Worm (Caenorhabditis elegans) whole organism, L4 larva: ENCODE measurements around the gene ech-3.

ENCODE experiments used
- fkh-10 ChIP-seq: fragments of 150-350 bp; optimal IDR thresholded peaks from 2 replicates; lab custom pipeline; 2014; ENCODE audit warnings: missing biosample characterization, missing genetic modification reagents, missing genetic modification characterization
- mep-1 ChIP-seq: fragments of 150-350 bp; sonication (generic microtip); optimal IDR thresholded peaks from 3 replicates; lab custom pipeline; 2014; ENCODE audit warnings: missing biosample characterization, missing genetic modification characterization
- mes-2 ChIP-seq: sonication (generic microtip); optimal IDR thresholded peaks from 2 replicates; lab custom pipeline; 2016; ENCODE audit warnings: missing genotype, mild to moderate bottlenecking, missing genetic modification characterization, missing compliant biosample characterization; ENCODE audit not compliant: poor library complexity, severe bottlenecking
- pha-4 ChIP-seq, 2 experiments: fragments of 150-350 bp in 1 of 2; fragments of 200-800 bp in 1 of 2; sonication (Bioruptor generic) in 1 of 2; IDR thresholded peaks in 1 of 2; optimal IDR thresholded peaks in 1 of 2; 2 replicates each; pipeline versions ENCODE4 v1.3.6 to Lab custom; 2014 to 2022; ENCODE audit warnings: missing genetic modification characterization in 2 of 2, missing genetic modification reagents in 2 of 2, missing biosample characterization in 1 of 2, missing compliant biosample characterization in 1 of 2
- rbr-2 ChIP-seq: sonication (generic microtip); optimal IDR thresholded peaks from 2 replicates; lab custom pipeline; 2016; ENCODE audit warnings: missing genotype, missing genetic modification characterization, missing compliant biosample characterization

DNA sequence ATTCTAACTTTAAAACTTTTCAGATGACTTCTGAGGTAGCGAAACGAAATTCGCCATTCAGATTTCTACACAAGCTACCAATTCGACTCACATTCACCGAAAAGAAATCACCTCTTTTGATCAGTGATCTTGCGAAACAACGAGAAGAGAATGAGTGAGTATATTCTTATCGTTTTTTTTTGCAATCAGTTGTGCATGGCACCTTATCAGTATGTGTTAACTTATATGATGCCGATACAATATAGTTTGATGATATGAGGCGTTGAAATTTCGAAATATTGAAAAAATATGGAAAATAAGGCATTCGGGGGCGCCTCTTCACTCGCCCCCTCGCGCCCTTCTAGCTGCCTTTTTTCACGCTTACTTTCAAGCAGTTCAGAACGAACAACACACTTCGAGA, 4.1 kb upstream of the ech-3 start:
- TF ChIP-seq fkh-10 (GFP tag; lab: Kevin White, UChicago) (no peak), mep-1 (tag; lab: Kevin White, UChicago) (peak; percentile 1), rbr-2 (tag; lab: Kevin White, UChicago) (no peak), mes-2 (no peak), pha-4 (GFP tag; IDR thresholded peaks at IDR 0.05; lab: Robert Waterston, UW) (no peak), pha-4 (tag; optimal IDR thresholded peaks at IDR 0.05; lab: Kevin White, UChicago) (no peak)
